Worm (Caenorhabditis elegans): Measurements from ENCODE around the gene txt-2.
"Not testable (repeated sequence)": the region's sequence is repeated elsewhere in the genome, so short reads cannot be mapped to it uniquely, and the experiment has no call there.

The txt-2 gene

DNA sequence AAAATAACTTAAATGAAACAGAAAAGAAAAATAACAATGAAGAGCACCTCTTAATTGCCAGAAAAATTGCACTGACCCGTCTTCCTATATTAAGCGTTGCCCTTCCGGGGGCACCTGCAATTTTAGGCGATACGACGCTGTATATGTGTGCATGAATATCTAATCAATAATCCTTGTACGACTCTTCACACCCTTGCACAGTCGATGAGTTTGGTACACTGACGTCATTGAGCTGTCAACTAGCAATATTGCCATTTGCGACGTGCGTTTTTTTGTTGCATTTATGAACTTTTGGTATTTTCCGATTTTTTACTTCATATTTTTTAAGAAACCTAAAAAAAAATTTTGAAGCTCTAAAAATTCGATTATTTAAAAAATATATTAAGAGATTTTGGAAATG lies 5.8 kb upstream of the txt-2 start, which contains the start of gene kin-34:
kin-34 (minus strand) TSS at position 101 of the 400 bp plus-strand sequence.
- no peak for TF ChIP-seq dao-5 (tag; optimal IDR thresholded peaks at IDR 0.05)
- no peak for TF ChIP-seq W03F9.2 (tag; optimal IDR thresholded peaks at IDR 0.05)
- no peak for TF ChIP-seq him-1 (tag; optimal IDR thresholded peaks at IDR 0.05)

DNA sequence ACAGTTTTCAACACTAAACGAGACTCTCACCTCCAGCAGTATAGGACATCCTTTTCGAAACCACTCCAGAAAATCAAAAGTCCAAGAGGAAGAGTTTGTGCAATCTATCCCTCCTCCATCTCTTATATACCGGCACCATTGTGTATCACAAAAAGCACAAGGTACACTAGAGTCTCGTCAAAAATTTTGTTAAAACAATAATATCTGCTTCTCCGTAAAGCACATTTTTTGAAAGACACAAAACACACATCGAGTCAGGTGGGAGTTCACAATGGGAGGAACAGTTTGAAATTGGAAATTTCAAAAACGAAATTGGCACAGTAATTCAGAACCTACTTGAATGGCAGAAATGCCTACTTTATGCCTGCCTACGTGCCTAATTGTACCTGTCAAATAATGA lies 2.2 kb upstream of the txt-2 start, which contains the start of gene R02C2.7:
R02C2.7 (minus strand) TSS at position 101 of the 400 bp plus-strand sequence.
- no peak for TF ChIP-seq W03F9.2 (tag; optimal IDR thresholded peaks at IDR 0.05)
- no peak for TF ChIP-seq dao-5 (tag; optimal IDR thresholded peaks at IDR 0.05)
- TF ChIP-seq him-1 (tag; optimal IDR thresholded peaks at IDR 0.05) = no peak

DNA sequence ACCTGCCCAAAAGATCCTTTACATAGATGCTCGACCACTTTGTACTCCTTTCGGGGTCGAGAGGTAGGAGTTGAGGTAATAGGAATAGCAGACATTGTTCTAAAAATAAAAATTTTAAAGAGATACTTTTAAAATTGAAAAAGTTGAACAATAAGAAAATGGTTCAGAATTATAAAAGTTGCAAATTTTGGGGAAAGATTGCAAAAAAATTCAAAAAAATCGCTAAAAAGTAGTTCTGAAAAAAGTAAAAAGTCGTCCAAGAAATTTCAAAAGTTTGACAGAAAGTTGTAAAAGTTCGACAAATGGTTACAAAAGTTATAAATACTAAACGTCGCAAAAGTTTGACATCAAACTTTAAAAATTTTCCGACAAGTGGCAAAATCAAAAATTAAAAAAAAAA lies 2.2 kb downstream of the txt-2 start, which contains the start of gene R02C2.1:
R02C2.1 (minus strand) TSS at position 101 of the 400 bp plus-strand sequence.
- TF ChIP-seq dao-5 (tag; optimal IDR thresholded peaks at IDR 0.05) (no peak), him-1 (tag; optimal IDR thresholded peaks at IDR 0.05) (no peak), W03F9.2 (tag; optimal IDR thresholded peaks at IDR 0.05) (no peak)

DNA sequence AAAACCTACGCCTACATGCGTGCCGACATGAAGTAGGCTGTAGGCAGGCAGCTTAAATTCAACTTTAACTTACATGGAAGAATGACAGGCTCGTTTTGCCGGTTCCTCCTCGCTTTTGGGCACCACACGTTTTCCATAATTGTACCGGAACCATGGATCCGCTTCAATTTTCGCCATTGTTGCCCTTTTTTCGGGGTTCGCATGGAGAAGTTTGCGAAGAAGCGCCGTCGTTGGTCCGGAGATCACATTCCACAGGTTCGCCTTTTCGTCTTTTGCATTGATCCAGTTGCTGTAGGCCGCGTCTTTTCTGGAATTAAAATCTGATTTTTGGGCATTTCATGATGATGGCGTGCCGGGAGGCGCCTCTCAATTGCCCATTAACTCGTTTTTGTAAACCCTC lies 3.3 kb downstream of the txt-2 start:
- TF ChIP-seq him-1 (tag; optimal IDR thresholded peaks at IDR 0.05) (no peak), dao-5 (tag; optimal IDR thresholded peaks at IDR 0.05) (no peak), W03F9.2 (tag; optimal IDR thresholded peaks at IDR 0.05) (no peak)

DNA sequence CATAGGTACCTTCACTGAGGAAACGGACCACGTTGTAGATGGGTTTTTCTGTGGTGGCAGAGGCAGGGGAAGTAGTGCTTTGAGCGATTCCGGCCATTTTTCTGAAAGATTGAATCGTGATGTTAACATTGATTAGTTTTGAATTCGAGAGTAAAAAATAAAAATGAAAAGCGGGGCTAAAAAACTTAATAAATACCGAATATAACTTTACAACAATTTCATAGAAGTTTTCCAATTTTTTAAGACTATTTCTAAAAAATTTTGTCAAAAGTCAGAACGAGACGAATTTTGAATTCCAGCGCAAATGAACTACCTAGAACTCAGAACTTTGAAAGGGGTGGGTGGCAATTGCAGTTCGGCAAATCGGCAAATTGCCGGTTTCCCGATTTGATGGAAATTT lies 5.7 kb downstream of the txt-2 start, which contains the start of gene kin-33:
kin-33 (minus strand) TSS at position 101 of the 400 bp plus-strand sequence.
- TF ChIP-seq dao-5 (tag; optimal IDR thresholded peaks at IDR 0.05) = no peak
- no peak for TF ChIP-seq W03F9.2 (tag; optimal IDR thresholded peaks at IDR 0.05)
- TF ChIP-seq him-1 (tag; optimal IDR thresholded peaks at IDR 0.05) = no peak

DNA sequence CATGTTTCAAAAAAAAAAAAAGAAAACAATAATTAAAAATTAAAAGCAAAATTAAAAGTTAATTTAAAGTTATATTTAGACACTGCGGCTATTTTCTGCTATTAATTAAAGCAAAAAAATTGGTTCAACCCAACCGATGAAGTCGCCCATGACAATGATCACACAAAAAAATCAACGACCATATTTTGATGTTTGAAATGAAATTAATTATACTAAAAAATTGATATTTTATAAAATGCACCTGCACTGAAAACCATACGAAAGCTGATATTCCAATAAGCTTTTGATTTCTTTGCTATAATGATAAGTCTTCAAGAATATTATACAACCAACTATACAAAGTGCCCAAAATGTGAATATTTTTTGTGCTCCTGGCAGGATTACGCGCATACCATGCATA lies 20.7 kb downstream of the txt-2 start, which contains the start of gene srh-80:
srh-80 (plus strand) TSS at position 301 of the 400 bp plus-strand sequence.
- TF ChIP-seq W03F9.2 (tag; optimal IDR thresholded peaks at IDR 0.05) (no peak), him-1 (tag; optimal IDR thresholded peaks at IDR 0.05) (no peak), dao-5 (tag; optimal IDR thresholded peaks at IDR 0.05) (no peak)

DNA sequence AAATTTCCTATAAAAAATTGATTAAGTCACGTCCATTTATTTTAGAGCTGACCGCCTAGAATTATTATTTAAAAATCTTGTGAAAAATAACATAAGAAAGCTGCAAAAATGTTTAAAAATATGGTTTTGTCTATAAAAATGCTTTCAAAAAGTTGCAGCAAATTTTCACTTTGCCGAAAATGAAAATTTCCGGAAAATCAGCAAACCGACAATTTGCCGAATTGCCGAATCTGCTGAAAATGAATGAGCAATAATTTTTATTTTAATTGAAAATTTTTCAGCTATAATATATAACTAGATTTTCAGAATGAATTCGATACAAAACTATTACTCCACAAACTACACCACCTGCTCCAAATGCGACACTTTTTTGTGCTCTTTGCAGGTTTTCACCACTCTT lies 23.5 kb downstream of the txt-2 start, which contains the start of gene srh-78:
srh-78 (plus strand) TSS at position 301 of the 400 bp plus-strand sequence.
- no peak for TF ChIP-seq dao-5 (tag; optimal IDR thresholded peaks at IDR 0.05)
- no peak for TF ChIP-seq W03F9.2 (tag; optimal IDR thresholded peaks at IDR 0.05)
- TF ChIP-seq him-1 (tag; optimal IDR thresholded peaks at IDR 0.05) = no peak

DNA sequence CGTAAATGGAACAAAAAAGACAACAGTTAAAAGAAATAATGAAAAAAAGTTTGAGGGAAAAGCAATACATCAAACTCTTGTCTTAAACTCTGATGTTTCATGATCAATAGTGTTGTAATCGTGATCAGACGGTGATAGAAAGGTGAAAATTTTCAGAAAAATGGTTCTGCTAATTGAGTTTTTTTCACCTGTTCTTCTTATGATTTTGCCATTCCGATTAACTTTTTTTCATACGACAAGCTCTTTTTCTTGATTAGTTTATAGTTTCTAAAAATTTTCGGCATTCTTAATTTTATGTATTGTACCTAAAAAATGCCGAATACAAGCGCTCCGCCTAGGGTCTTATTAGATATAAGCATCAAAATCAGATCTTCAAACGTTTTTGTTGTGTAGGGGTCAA lies 24.6 kb downstream of the txt-2 start:
- no peak for TF ChIP-seq W03F9.2 (tag; optimal IDR thresholded peaks at IDR 0.05)
- no peak for TF ChIP-seq him-1 (tag; optimal IDR thresholded peaks at IDR 0.05)
- no peak for TF ChIP-seq dao-5 (tag; optimal IDR thresholded peaks at IDR 0.05)

DNA sequence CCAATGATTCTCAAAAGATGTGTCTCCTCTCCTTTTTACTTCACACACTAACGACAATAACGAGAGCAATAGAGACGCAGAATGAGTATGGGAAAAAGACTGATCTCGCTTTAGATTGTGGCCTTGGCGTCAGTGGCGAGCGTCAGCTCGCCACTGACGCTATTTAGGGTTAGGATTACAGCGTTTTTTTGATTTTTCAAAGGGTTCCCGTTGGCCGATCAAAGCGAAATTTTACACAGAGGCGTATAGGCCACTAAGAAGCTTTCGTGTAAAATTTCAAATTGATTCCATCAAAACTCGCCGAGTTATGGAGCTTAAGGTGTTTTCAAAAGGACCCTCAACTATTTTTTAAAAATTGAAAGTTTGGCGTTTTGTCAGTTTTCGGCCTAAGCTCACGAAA lies 27.6 kb downstream of the txt-2 start, which contains the start of gene DC2.5:
DC2.5 (minus strand) TSS at position 101 of the 400 bp plus-strand sequence.
- not testable (repeated sequence) for TF ChIP-seq him-1, W03F9.2, dao-5 (tag; optimal IDR thresholded peaks at IDR 0.05)

DNA sequence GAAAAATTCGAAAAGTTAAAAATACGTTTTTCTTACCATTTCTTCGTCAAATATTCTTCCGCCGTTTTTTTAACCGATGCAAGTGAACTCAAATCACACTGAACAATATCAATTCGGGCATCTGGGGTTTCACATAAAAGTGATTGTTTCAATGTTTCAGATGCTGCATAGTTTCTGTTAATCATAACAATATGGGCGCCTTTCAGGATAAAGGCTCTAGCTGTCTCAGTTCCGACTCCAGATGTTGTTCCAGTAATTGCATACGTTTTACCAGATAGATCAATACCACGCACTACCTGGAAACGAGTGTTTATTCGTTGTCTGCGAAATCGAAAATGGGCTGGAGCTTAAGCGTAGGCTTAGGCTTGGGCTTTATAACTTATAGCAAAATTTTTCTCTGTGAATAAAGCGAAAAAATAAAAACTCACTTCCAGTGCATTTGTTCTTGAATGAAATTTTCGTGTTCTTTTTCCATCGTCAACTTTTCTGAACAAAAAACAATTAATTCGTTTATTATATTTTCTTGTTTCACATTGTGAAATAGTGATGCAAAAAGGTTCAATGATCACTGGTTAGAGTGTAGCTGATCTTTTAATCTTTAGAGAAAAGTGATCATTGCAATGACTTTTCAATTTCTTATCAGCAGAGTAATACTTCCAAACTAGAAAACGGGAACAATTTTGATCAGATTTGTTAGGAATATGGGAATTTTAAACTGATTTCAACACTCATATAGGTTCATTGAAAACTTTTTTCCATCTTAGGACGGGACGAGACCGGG lies 28.7 kb downstream of the txt-2 start:
- no peak for TF ChIP-seq him-1 (tag; optimal IDR thresholded peaks at IDR 0.05)
- TF ChIP-seq W03F9.2 (tag; optimal IDR thresholded peaks at IDR 0.05) = no peak
- no peak for TF ChIP-seq dao-5 (tag; optimal IDR thresholded peaks at IDR 0.05)

DNA sequence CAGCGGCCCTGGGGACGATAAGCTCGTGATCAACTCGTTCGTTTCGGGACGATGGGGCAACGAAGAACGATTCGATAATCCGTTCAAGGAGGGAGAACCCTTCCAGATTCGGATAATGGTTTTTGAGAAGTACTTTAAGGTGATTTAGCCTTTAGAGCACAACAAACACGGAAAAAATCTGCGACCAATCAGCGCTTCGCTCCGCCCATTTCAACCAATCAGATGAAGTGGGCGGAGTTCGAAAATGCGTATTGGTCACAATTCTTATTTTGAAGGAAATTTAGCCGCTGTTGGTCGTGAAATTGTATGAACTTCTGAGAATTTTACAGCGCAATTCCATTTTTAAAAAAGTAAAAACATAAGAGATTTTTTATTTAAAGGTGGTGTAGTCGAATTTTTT lies 33.5 kb downstream of the txt-2 start:
- TF ChIP-seq dao-5 (tag; optimal IDR thresholded peaks at IDR 0.05) (no peak), W03F9.2 (tag; optimal IDR thresholded peaks at IDR 0.05) (no peak), him-1 (tag; optimal IDR thresholded peaks at IDR 0.05) (no peak)

DNA sequence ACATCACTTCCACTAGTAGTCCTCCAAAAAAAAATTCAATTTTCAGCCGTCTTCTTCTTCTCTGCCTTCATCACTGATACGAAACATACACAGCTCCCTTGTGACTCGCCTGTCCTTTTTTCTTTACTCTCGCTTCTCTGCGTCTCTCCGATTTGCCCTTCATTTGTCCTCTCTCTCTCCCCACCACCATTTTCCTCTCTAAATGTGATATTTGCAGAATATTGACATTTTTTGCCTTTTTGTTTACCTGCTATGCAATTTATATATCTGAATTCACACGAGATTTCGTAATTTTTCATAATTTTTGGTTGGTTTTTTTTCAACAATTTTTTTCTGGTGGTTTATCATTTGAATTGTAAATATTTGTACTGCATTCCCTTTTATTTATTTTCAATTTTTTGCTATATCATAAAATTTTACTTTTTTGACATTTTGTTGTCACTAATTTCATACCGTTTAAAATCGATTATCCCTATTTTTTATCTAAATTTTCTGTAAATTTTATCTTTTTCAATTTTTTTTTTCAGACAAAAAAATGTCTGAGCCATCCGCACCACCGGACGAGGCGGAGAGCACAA lies 36.4 kb downstream of the txt-2 start, which contains the start of gene lec-12:
lec-12 (plus strand) TSS at position 528 of the 578 bp plus-strand sequence.
- no peak for TF ChIP-seq dao-5 (tag; optimal IDR thresholded peaks at IDR 0.05)

DNA sequence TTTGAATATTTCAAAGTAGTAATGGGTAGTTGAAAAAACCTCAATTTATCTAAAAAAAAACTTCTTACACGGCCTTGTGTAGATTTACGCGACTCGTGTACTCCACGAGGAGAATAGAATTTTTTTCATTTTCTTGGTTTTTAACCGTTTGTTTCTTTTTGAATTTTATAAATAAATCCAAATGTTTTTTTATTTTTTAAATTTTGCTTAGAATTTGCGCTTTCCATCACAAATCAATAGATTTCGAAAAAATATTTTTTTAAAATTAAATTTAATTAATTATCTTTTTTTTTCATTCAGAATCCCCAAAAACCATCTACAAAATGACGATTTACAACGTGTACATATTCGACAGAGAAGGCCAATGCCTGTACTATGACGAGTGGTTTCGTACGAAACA lies 39.0 kb downstream of the txt-2 start, which contains the start of gene trpp-1:
trpp-1 (plus strand) TSS at position 301 of the 400 bp plus-strand sequence.
- TF ChIP-seq dao-5 (tag; optimal IDR thresholded peaks at IDR 0.05) (no peak), W03F9.2 (tag; optimal IDR thresholded peaks at IDR 0.05) (no peak), him-1 (tag; optimal IDR thresholded peaks at IDR 0.05) (no peak)

DNA sequence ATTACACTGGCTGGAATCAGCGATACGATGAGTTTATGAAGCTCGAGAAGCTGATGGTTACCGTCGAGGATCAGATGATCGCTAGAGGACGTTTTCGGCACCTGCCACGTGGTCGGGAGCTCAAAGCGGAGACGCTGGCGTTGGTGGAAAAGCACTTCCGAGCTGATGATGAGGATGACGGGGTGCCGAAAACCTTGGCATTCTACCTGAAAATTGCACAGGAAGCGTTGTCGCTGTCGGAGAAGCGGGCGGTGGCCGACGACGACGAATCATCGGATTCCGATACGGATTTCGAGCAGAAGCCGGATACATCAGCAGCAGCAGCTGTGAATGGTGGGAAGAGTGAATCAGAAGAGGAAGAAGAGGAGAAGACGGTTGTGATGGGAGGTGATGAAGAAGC lies 45.5 kb downstream of the txt-2 start:
- TF ChIP-seq him-1 (tag; optimal IDR thresholded peaks at IDR 0.05) (no peak), dao-5 (tag; optimal IDR thresholded peaks at IDR 0.05) (no peak), W03F9.2 (tag; optimal IDR thresholded peaks at IDR 0.05) (no peak)

All from whole organism, L4/young adult.